Fruit fly (Drosophila melanogaster) whole organism, embryonic: ENCODE results near the gene baf.
A peak's percentile ranks its signal among the peaks of the same experiment; 100 is the strongest.

Experiments used
- Aef1 ChIP-seq: fragments of 200-800 bp; sonication (Bioruptor generic); IDR thresholded peaks from 3 replicates; pipeline ENCODE4 v1.3.6; 2022; ENCODE audit warnings: missing biosample characterization, missing genetic modification characterization
- Atf6 ChIP-seq: fragments of 200-800 bp; sonication (Bioruptor generic); IDR thresholded peaks from 2 replicates; pipeline ENCODE4 v1.3.6; 2022; ENCODE audit warnings: missing biosample characterization, missing genetic modification characterization
- Bteb2 ChIP-seq: fragments of 200-800 bp; sonication (Bioruptor generic); optimal IDR thresholded peaks from 2 replicates; lab custom pipeline; 2016; ENCODE audit warnings: missing biosample characterization, missing genetic modification characterization
- CG10654 ChIP-seq: fragments of 200-800 bp; sonication (Bioruptor generic); optimal IDR thresholded peaks from 2 replicates; lab custom pipeline; 2016; ENCODE audit warnings: missing biosample characterization, missing genetic modification characterization
- CG14667 ChIP-seq: fragments of 200-800 bp; sonication (Bioruptor generic); IDR thresholded peaks from 2 replicates; pipeline ENCODE4 v1.3.6; 2022; ENCODE audit warnings: missing biosample characterization, missing genetic modification characterization
- CG15011 ChIP-seq: fragments of 200-800 bp; sonication (Bioruptor generic); optimal IDR thresholded peaks from 3 replicates; lab custom pipeline; 2018; ENCODE audit warnings: missing biosample characterization, mild to moderate bottlenecking, missing genetic modification characterization
- CG15073 ChIP-seq: fragments of 200-800 bp; sonication (Bioruptor generic); optimal IDR thresholded peaks from 2 replicates; lab custom pipeline; 2016; ENCODE audit warnings: missing biosample characterization, missing genetic modification characterization
- CG1603 ChIP-seq: fragments of 200-800 bp; sonication (Bioruptor generic); optimal IDR thresholded peaks from 2 replicates; lab custom pipeline; 2019; ENCODE audit warnings: missing biosample characterization, mild to moderate bottlenecking, missing genetic modification characterization, moderate library complexity
- CG18476 ChIP-seq: fragments of 200-800 bp; sonication (Bioruptor generic); optimal IDR thresholded peaks from 2 replicates; lab custom pipeline; 2016; ENCODE audit warnings: missing biosample characterization, mild to moderate bottlenecking, missing genetic modification characterization
- CG2199 ChIP-seq: fragments of 200-800 bp; sonication (Bioruptor generic); IDR thresholded peaks from 3 replicates; pipeline ENCODE4 v1.3.6; 2022; ENCODE audit warnings: missing biosample characterization, missing genetic modification characterization
- CG2875 ChIP-seq: fragments of 200-800 bp; sonication (Bioruptor generic); optimal IDR thresholded peaks from 2 replicates; lab custom pipeline; 2017; ENCODE audit warnings: missing biosample characterization, mild to moderate bottlenecking, missing genetic modification characterization, missing genetic modification reagents
- CG30431 ChIP-seq: fragments of 200-800 bp; sonication (Bioruptor generic); optimal IDR thresholded peaks from 2 replicates; lab custom pipeline; 2017; ENCODE audit warnings: missing biosample characterization, missing genetic modification characterization
- CG31365 ChIP-seq: fragments of 200-800 bp; sonication (Bioruptor generic); optimal IDR thresholded peaks from 2 replicates; lab custom pipeline; 2018; ENCODE audit warnings: missing biosample characterization, mild to moderate bottlenecking, missing genetic modification characterization
- CG3726 ChIP-seq: fragments of 200-800 bp; sonication (Bioruptor generic); IDR thresholded peaks from 3 replicates; pipeline ENCODE4, ENCODE4 v1.3.6; 2022; ENCODE audit warnings: missing biosample characterization, missing genetic modification characterization
- CG3847 ChIP-seq: fragments of 200-800 bp; sonication (Bioruptor generic); IDR thresholded peaks from 2 replicates; pipeline ENCODE4 v1.3.6; 2022; ENCODE audit warnings: missing biosample characterization, missing genetic modification characterization
- CG5953 ChIP-seq: fragments of 200-800 bp; sonication (Bioruptor generic); IDR thresholded peaks from 2 replicates; pipeline ENCODE4 v1.3.6; 2022; ENCODE audit warnings: missing biosample characterization, missing genetic modification characterization
- CG6254 ChIP-seq: fragments of 200-800 bp; sonication (Bioruptor generic); optimal IDR thresholded peaks from 3 replicates; lab custom pipeline; 2017; ENCODE audit warnings: mild to moderate bottlenecking, missing biosample characterization, missing genetic modification reagents, missing genetic modification characterization
- CG7928 ChIP-seq: fragments of 200-800 bp; sonication (Bioruptor generic); optimal IDR thresholded peaks from 2 replicates; lab custom pipeline; 2017; ENCODE audit warnings: missing biosample characterization, mild to moderate bottlenecking, missing genetic modification characterization
- CG8944 ChIP-seq: fragments of 200-800 bp; sonication (Bioruptor generic); optimal IDR thresholded peaks from 3 replicates; lab custom pipeline; 2016; ENCODE audit warnings: missing biosample characterization, missing genetic modification characterization
- D19B ChIP-seq: fragments of 200-800 bp; sonication (Bioruptor generic); optimal IDR thresholded peaks from 2 replicates; lab custom pipeline; 2017; ENCODE audit warnings: missing biosample characterization, mild to moderate bottlenecking, missing genetic modification characterization
- Dfd ChIP-seq, 2 experiments: fragments of >200 bp; optimal IDR thresholded peaks; 2 replicates each; lab custom pipeline; 2017; ENCODE audit warnings: missing biosample characterization in 2 of 2, missing genetic modification characterization in 2 of 2
- E2f2 ChIP-seq: fragments of 200-800 bp; sonication (Bioruptor generic); IDR thresholded peaks from 2 replicates; pipeline ENCODE4 v1.3.6; 2022; ENCODE audit warnings: missing biosample characterization, missing genetic modification characterization
- Fer3 ChIP-seq: fragments of 200-800 bp; sonication (Bioruptor generic); optimal IDR thresholded peaks from 2 replicates; lab custom pipeline; 2018; ENCODE audit warnings: missing biosample characterization, mild to moderate bottlenecking, missing genetic modification characterization, moderate library complexity
- Hand ChIP-seq: fragments of 200-800 bp; sonication (Bioruptor generic); optimal IDR thresholded peaks from 2 replicates; lab custom pipeline; 2017; ENCODE audit warnings: mild to moderate bottlenecking, missing biosample characterization, missing genetic modification reagents, missing genetic modification characterization
- HmgD ChIP-seq: fragments of 200-800 bp; sonication (Bioruptor generic); optimal IDR thresholded peaks from 3 replicates; lab custom pipeline; 2016; ENCODE audit warnings: missing biosample characterization, missing genetic modification characterization
- Kr ChIP-seq: fragments of 200-800 bp; sonication (Bioruptor generic); optimal IDR thresholded peaks from 2 replicates; lab custom pipeline; 2017; ENCODE audit warnings: missing biosample characterization, mild to moderate bottlenecking, missing genetic modification characterization
- Poxn ChIP-seq: fragments of 200-800 bp; sonication (Bioruptor generic); IDR thresholded peaks from 2 replicates; pipeline ENCODE4 v1.3.6; 2022; ENCODE audit warnings: missing biosample characterization, missing genetic modification characterization
- Ravus ChIP-seq: fragments of 200-800 bp; sonication (Bioruptor generic); IDR thresholded peaks from 2 replicates; pipeline ENCODE4 v1.3.6; 2022; ENCODE audit warnings: missing biosample characterization, missing genetic modification characterization
- al ChIP-seq: fragments of 200-800 bp; sonication (Bioruptor generic); IDR thresholded peaks from 2 replicates; pipeline ENCODE4 v1.3.6; 2022; ENCODE audit warnings: missing biosample characterization, missing genetic modification characterization
- ash1 ChIP-seq: fragments of 200-800 bp; sonication (Bioruptor generic); optimal IDR thresholded peaks from 2 replicates; lab custom pipeline; 2018; ENCODE audit warnings: missing biosample characterization, mild to moderate bottlenecking, missing genetic modification characterization
- crp ChIP-seq, 2 experiments: fragments of 200-800 bp; sonication (Bioruptor generic); optimal IDR thresholded peaks; 2 replicates in 1 of 2; 3 replicates in 1 of 2; lab custom pipeline; 2017; ENCODE audit warnings: missing biosample characterization in 2 of 2, missing genetic modification characterization in 2 of 2, mild to moderate bottlenecking in 1 of 2, moderate library complexity in 1 of 2
- gfzf ChIP-seq: fragments of 200-800 bp; sonication (Bioruptor generic); optimal IDR thresholded peaks from 2 replicates; lab custom pipeline; 2016; ENCODE audit warnings: missing biosample characterization, mild to moderate bottlenecking, missing genetic modification characterization, moderate library complexity
- gro ChIP-seq: fragments of 200-800 bp; sonication (Bioruptor generic); optimal IDR thresholded peaks from 2 replicates; lab custom pipeline; 2016; ENCODE audit warnings: missing biosample characterization, missing genetic modification characterization
- inv ChIP-seq: fragments of 200-800 bp; sonication (Bioruptor generic); IDR thresholded peaks from 2 replicates; pipeline ENCODE4 v1.3.6; 2022; ENCODE audit warnings: missing biosample characterization, missing genetic modification characterization; ENCODE audit not compliant: partially characterized antibody
- jigr1 ChIP-seq: fragments of 200-800 bp; sonication (Bioruptor generic); IDR thresholded peaks from 3 replicates; pipeline ENCODE4 v1.3.6; 2022; ENCODE audit warnings: missing biosample characterization, missing genetic modification characterization
- lilli ChIP-seq: fragments of 200-800 bp; sonication (Bioruptor generic); optimal IDR thresholded peaks from 3 replicates; lab custom pipeline; 2016; ENCODE audit warnings: missing biosample characterization, missing genetic modification characterization
- nmo ChIP-seq: fragments of 200-800 bp; sonication (Bioruptor generic); optimal IDR thresholded peaks from 2 replicates; lab custom pipeline; 2018; ENCODE audit warnings: missing biosample characterization, mild to moderate bottlenecking, missing genetic modification characterization, moderate library complexity
- pan ChIP-seq, 4 experiments: fragments of >200 bp in 3 of 4; fragments of 200-800 bp in 1 of 4; sonication (Bioruptor generic) in 1 of 4; optimal IDR thresholded peaks in 3 of 4; IDR thresholded peaks in 1 of 4; 2 replicates each; pipeline versions ENCODE4 v1.3.6 to Lab custom; 2017 to 2022; ENCODE audit warnings: missing biosample characterization in 2 of 4, missing genetic modification characterization in 2 of 4, mixed read lengths in 1 of 4
- pho ChIP-seq: fragments of 200-800 bp; sonication (Bioruptor generic); optimal IDR thresholded peaks from 2 replicates; lab custom pipeline; 2016; ENCODE audit warnings: missing biosample characterization, missing genetic modification characterization
- pzg ChIP-seq: fragments of 200-800 bp; sonication (Bioruptor generic); optimal IDR thresholded peaks from 3 replicates; lab custom pipeline; 2018; ENCODE audit warnings: missing biosample characterization, mild to moderate bottlenecking, missing genetic modification characterization, moderate library complexity
- ranshi ChIP-seq: fragments of 200-800 bp; sonication (Bioruptor generic); IDR thresholded peaks from 2 replicates; pipeline ENCODE4 v1.3.6; 2022; ENCODE audit warnings: missing biosample characterization, missing genetic modification characterization
- sens ChIP-seq: fragments of 200-800 bp; sonication (Bioruptor generic); peaks from one replicate; lab custom pipeline; 2016; ENCODE audit warnings: missing biosample characterization, missing genetic modification characterization
- slbo ChIP-seq: fragments of 200-800 bp; sonication (Bioruptor generic); IDR thresholded peaks from 2 replicates; pipeline ENCODE4 v1.3.6; 2022; ENCODE audit warnings: missing biosample characterization, missing genetic modification characterization
- slou ChIP-seq: fragments of 200-800 bp; sonication (Bioruptor generic); optimal IDR thresholded peaks from 3 replicates; lab custom pipeline; 2016; ENCODE audit warnings: missing biosample characterization, missing genetic modification characterization
- sna ChIP-seq: fragments of 200-800 bp; sonication (Bioruptor generic); IDR thresholded peaks from 2 replicates; pipeline ENCODE4 v1.3.6; 2022; ENCODE audit warnings: missing biosample characterization, missing genetic modification characterization; ENCODE audit not compliant: partially characterized antibody
- tio ChIP-seq: fragments of 200-800 bp; sonication (Bioruptor generic); optimal IDR thresholded peaks from 2 replicates; lab custom pipeline; 2017; ENCODE audit warnings: missing biosample characterization, missing genetic modification characterization, inconsistent platforms
- ttk ChIP-seq: fragments of 200-800 bp; sonication (Bioruptor generic); IDR thresholded peaks from 2 replicates; pipeline ENCODE4 v2.1.2; 2022; ENCODE audit warnings: missing biosample characterization, missing genetic modification characterization
- yki ChIP-seq: fragments of >200 bp; optimal IDR thresholded peaks from 3 replicates; lab custom pipeline; 2018
- z ChIP-seq: fragments of 200-800 bp; sonication (Bioruptor generic); IDR thresholded peaks from 3 replicates; pipeline ENCODE4 v1.3.6; 2022; ENCODE audit warnings: missing biosample characterization, missing genetic modification characterization

Gene baf

DNA sequence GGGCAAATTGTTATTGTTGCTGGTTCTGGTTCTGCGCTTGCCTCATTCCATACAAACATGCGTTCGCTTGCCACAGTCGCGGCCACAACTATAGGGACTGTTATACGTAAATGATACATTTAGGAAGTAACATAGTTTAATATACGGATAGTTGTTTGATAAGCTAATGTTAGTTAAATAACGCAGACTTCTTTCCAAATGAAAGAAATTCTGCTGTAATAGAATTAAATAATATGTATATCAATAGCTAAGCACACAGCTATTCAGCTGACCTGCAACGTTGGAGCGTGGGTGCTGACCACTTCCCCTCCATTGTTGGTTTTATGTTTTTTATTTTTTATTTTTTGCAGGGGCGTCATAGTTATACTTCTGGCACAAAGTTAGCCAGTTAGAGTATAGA lies 5.5 kb downstream of the baf start (continued):
- TF ChIP-seq CG6254 (GFP tag; lab: Kevin White, UChicago) (peak; percentile 45), CG7928 (GFP tag; lab: Kevin White, UChicago) (no peak), CG2199 (GFP tag; lab: Robert Waterston, UW) (no peak), CG15011 (GFP tag; lab: Kevin White, UChicago) (no peak), CG3726 (GFP tag; lab: Robert Waterston, UW) (0 out of 3 replicates have a peak, but pooled peaks have one; percentile 43), crp (GFP tag; optimal IDR thresholded peaks at IDR 0.05; lab: Kevin White, UChicago) (no peak)

DNA sequence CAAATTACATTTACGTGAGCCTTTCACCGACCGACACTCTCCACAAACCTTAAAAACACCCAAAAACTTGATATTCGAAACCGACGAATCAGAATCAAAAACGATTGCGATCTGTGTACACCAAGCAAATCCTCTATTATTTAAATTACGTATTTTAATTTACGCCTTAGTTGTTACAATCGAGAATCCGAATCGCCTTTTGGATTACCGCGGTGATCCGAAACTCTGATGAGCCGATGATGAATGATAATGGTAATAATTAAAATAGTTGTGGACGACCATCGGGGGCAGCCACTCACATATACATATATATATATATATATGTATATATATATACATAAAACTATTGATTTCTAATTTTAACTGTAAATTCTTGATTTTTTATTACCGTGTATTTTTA lies 10.4 kb downstream of the baf start, which contains the start of gene CG7367:
Gene CG7367 (minus strand): TSS at position 101 of the 400 bp plus-strand sequence.
- TF ChIP-seq Ravus (GFP tag; lab: Robert Waterston, UW) (no peak), CG15073 (GFP tag; lab: Kevin White, UChicago) (no peak), sens (no peak), gro (GFP tag; lab: Kevin White, UChicago) (no peak), slou (GFP tag; lab: Kevin White, UChicago) (no peak), CG5953 (no peak), CG10654 (GFP tag; lab: Kevin White, UChicago) (no peak), slbo (GFP tag; lab: Robert Waterston, UW) (no peak), Atf6 (GFP tag; lab: Robert Waterston, UW) (no peak), nmo (GFP tag; lab: Kevin White, UChicago) (no peak), CG30431 (GFP tag; lab: Kevin White, UChicago) (no peak), CG18476 (GFP tag; lab: Kevin White, UChicago) (no peak), Fer3 (tag; lab: Kevin White, UChicago) (no peak), CG31365 (tag; lab: Kevin White, UChicago) (no peak), Poxn (GFP tag; lab: Robert Waterston, UW) (no peak), Aef1 (GFP tag; lab: Robert Waterston, UW) (no peak), CG14667 (GFP tag; lab: Robert Waterston, UW) (no peak), inv (GFP tag; lab: Robert Waterston, UW) (no peak)

DNA sequence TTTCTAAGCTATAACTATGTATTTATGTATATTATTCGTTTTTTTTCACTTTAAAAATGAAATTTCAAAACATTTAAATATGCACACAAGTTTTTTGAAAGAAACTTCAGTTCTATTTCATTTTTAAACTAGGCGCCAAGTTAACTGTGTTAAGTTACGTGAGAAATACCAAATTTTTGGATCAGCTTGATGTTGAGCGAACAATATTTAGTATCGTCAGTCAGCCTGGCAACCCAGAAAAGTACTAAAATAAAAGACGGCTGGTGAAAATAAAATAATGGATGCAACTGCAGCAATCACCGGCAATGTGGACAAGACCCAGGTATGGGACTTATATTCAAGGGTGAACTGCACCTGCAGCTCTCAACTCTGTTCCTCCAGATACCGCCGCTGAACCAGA lies 11.6 kb downstream of the baf start, which contains the start of gene CCDC53:
Gene CCDC53 (plus strand): TSS at position 235 of the 400 bp plus-strand sequence.
- no peak for TF ChIP-seq sna (GFP tag; lab: Robert Waterston, UW)
- TF ChIP-seq CG3847 (GFP tag; lab: Robert Waterston, UW): 0 out of 2 replicates have a peak, but pooled peaks have one; percentile 33
- TF ChIP-seq Kr (GFP tag; lab: Kevin White, UChicago): no peak
- TF ChIP-seq Hand (GFP tag; lab: Kevin White, UChicago): no peak
- peak; percentile 82 for TF ChIP-seq gfzf
- TF ChIP-seq CG8944 (GFP tag; lab: Kevin White, UChicago): no peak
- no peak for TF ChIP-seq CG2875
- no peak for TF ChIP-seq jigr1
- TF ChIP-seq CG7928 (GFP tag; lab: Kevin White, UChicago): no peak
- no peak for TF ChIP-seq ranshi (GFP tag; lab: Robert Waterston, UW)
- TF ChIP-seq al (GFP tag; lab: Robert Waterston, UW): no peak
- TF ChIP-seq HmgD (GFP tag; lab: Kevin White, UChicago): no peak
- TF ChIP-seq pzg (GFP tag; lab: Kevin White, UChicago): peak; percentile 71
- TF ChIP-seq pho (GFP tag; lab: Kevin White, UChicago): no peak
- no peak for TF ChIP-seq ttk
- TF ChIP-seq z (GFP tag; lab: Robert Waterston, UW): no peak
- TF ChIP-seq D19B: no peak
- TF ChIP-seq Bteb2 (GFP tag; lab: Kevin White, UChicago): no peak
- no peak for TF ChIP-seq yki
- no peak for TF ChIP-seq ash1 (GFP tag; lab: Kevin White, UChicago)
- no peak for TF ChIP-seq lilli (GFP tag; lab: Kevin White, UChicago)
- TF ChIP-seq pan (optimal IDR thresholded peaks at IDR 0.05; lab: Kevin White, UChicago): no peak
- no peak for TF ChIP-seq pan (GFP tag; optimal IDR thresholded peaks at IDR 0.05 in 1 of 2, IDR thresholded peaks at IDR 0.05 in 1 of 2)
- TF ChIP-seq E2f2: peak; percentile 93
- no peak for TF ChIP-seq tio (GFP tag; lab: Kevin White, UChicago)
- TF ChIP-seq Dfd (GFP tag; optimal IDR thresholded peaks at IDR 0.05; lab: Kevin White, UChicago): no peak
- TF ChIP-seq CG1603: peak; percentile 14
